Worm (Caenorhabditis elegans) whole organism, late embryonic: ENCODE data around the gene F02E11.7.

Source experiments
- ceh-6 ChIP-seq: fragments of 200-800 bp; sonication (Bioruptor generic); optimal IDR thresholded peaks from 2 replicates; lab custom pipeline; 2018; ENCODE audit warnings: mild to moderate bottlenecking, missing genetic modification characterization, missing compliant biosample characterization
- elt-2 ChIP-seq: sonication (generic microtip); optimal IDR thresholded peaks from 2 replicates; lab custom pipeline; 2016; ENCODE audit warnings: missing genetic modification reagents, missing genetic modification characterization, missing compliant biosample characterization
- ets-4 ChIP-seq: sonication (generic microtip); optimal IDR thresholded peaks from 2 replicates; lab custom pipeline; 2016; ENCODE audit warnings: missing genetic modification characterization, missing compliant biosample characterization
- hlh-30 ChIP-seq: sonication (generic microtip); optimal IDR thresholded peaks from 2 replicates; lab custom pipeline; 2017; ENCODE audit warnings: antibody characterized with exemption, missing genetic modification characterization, missing compliant biosample characterization; ENCODE audit not compliant: insufficient read depth
- mec-3 ChIP-seq: sonication (generic microtip); optimal IDR thresholded peaks from 2 replicates; lab custom pipeline; 2016; ENCODE audit warnings: borderline replicate concordance, missing genetic modification characterization, missing compliant biosample characterization
- nhr-11 ChIP-seq: fragments of 150-350 bp; optimal IDR thresholded peaks from 2 replicates; lab custom pipeline; 2014; ENCODE audit warnings: missing biosample characterization, missing genetic modification characterization
- odd-2 ChIP-seq: sonication (generic microtip); optimal IDR thresholded peaks from 2 replicates; lab custom pipeline; 2017; ENCODE audit warnings: antibody characterized with exemption, mild to moderate bottlenecking, missing genetic modification characterization, missing compliant biosample characterization
- pha-4 ChIP-seq: fragments of 150-350 bp; optimal IDR thresholded peaks from 2 replicates; lab custom pipeline; 2018; ENCODE audit warnings: missing biosample characterization, missing genetic modification reagents, missing genetic modification characterization
- pqm-1 ChIP-seq: sonication (generic microtip); optimal IDR thresholded peaks from 2 replicates; lab custom pipeline; 2016; ENCODE audit warnings: missing genetic modification characterization, missing compliant biosample characterization
- ztf-16 ChIP-seq: sonication (generic microtip); optimal IDR thresholded peaks from 2 replicates; lab custom pipeline; 2017; ENCODE audit warnings: missing genetic modification characterization, missing compliant biosample characterization

- TF ChIP-seq ceh-6 (GFP tag; lab: Kevin White, UChicago) = no peak
- no peak for TF ChIP-seq elt-2 (tag; lab: Kevin White, UChicago)
- TF ChIP-seq ets-4 = no peak
- TF ChIP-seq hlh-30 (tag; lab: Kevin White, UChicago) = no peak
- TF ChIP-seq ztf-16 (tag; lab: Kevin White, UChicago) = no peak
- TF ChIP-seq odd-2 = no peak
- TF ChIP-seq pqm-1 (tag; lab: Kevin White, UChicago) = no peak
- no peak for TF ChIP-seq mec-3 (tag; lab: Kevin White, UChicago)
- no peak for TF ChIP-seq nhr-11
- TF ChIP-seq pha-4 (tag; lab: Kevin White, UChicago) = no peak
Measured at ce11 chrII:3225200-3225599, 42.3 kb upstream of the F02E11.7 start, which contains the start of gene ZC239.16.
